Fruit fly (Drosophila melanogaster): ENCODE results near the gene CG10472.

The CG10472 gene

dm6 chr3L:6034511-6034910, 28.2 kb downstream of the CG10472 start, which contains the start of gene CG10477:
Gene CG10477 (minus strand): TSS chr3L:6034611.
- TF ChIP-seq CrebB (tag; optimal IDR thresholded peaks at IDR 0.05) = no peak
- no peak for TF ChIP-seq E2f2 (GFP tag; IDR thresholded peaks at IDR 0.05)
- no peak for TF ChIP-seq CG17912 (GFP tag; optimal IDR thresholded peaks at IDR 0.05)
- no peak for TF ChIP-seq CG13624 (GFP tag; optimal IDR thresholded peaks at IDR 0.05)
- no peak for TF ChIP-seq tll (GFP tag; optimal IDR thresholded peaks at IDR 0.05)
- no peak for TF ChIP-seq ase (GFP tag; IDR thresholded peaks at IDR 0.05)
- no peak for TF ChIP-seq ken (GFP tag; IDR thresholded peaks at IDR 0.05)

dm6 chr3L:6033008-6033407, 29.7 kb downstream of the CG10472 start:
- TF ChIP-seq sens-2 (GFP tag; IDR thresholded peaks at IDR 0.05) (peak; percentile 44; the same call in 1 of the 2 replicates), CG7928 (GFP tag; optimal IDR thresholded peaks at IDR 0.05) (no peak), sd (tag; optimal IDR thresholded peaks at IDR 0.05) (peak; percentile 26), Spps (tag; optimal IDR thresholded peaks at IDR 0.05) (no peak), ac (GFP tag; optimal IDR thresholded peaks at IDR 0.05) (no peak), exex (tag; optimal IDR thresholded peaks at IDR 0.05) (peak; percentile 95), org-1 (GFP tag; optimal IDR thresholded peaks at IDR 0.05) (no peak), CG17385 (GFP tag; optimal IDR thresholded peaks at IDR 0.05) (no peak), CG18599 (GFP tag; optimal IDR thresholded peaks at IDR 0.05) (no peak), ssp (GFP tag; IDR thresholded peaks at IDR 0.05) (no peak), CG15514 (GFP tag; optimal IDR thresholded peaks at IDR 0.05) (no peak), Xbp1 (GFP tag; optimal IDR thresholded peaks at IDR 0.05) (no peak)

- TF ChIP-seq Chrac-16 (GFP tag; optimal IDR thresholded peaks at IDR 0.05) (no peak), Atf-2 (GFP tag; optimal IDR thresholded peaks at IDR 0.05) (no peak), gem (tag; optimal IDR thresholded peaks at IDR 0.05) (peak; percentile 28), sens (GFP tag) (peak; percentile 43), dysf (GFP tag; IDR thresholded peaks at IDR 0.05) (0 out of 3 replicates have a peak, but pooled peaks have one; percentile 6), Rx (GFP tag; IDR thresholded peaks at IDR 0.05) (0 out of 2 replicates have a peak, but pooled peaks have one; percentile 19), Ptx1 (GFP tag; IDR thresholded peaks at IDR 0.05) (0 out of 2 replicates have a peak, but pooled peaks have one; percentile 8), CG1603 (tag; optimal IDR thresholded peaks at IDR 0.05) (peak; percentile 46), Ets65A (GFP tag) (peak; percentile 64), row (GFP tag; IDR thresholded peaks at IDR 0.05) (0 out of 3 replicates have a peak, but pooled peaks have one; percentile 10)
Measured at dm6 chr3L:6022142-6022541, 40.6 kb downstream of the CG10472 start.

- TF ChIP-seq phol (tag; optimal IDR thresholded peaks at IDR 0.05) (no peak), slou (GFP tag; optimal IDR thresholded peaks at IDR 0.05) (no peak), CG13894 (tag; optimal IDR thresholded peaks at IDR 0.05) (peak; percentile 72), bigmax (GFP tag; optimal IDR thresholded peaks at IDR 0.05) (no peak), ttk (GFP tag; IDR thresholded peaks at IDR 0.05) (no peak), Poxn (GFP tag; IDR thresholded peaks at IDR 0.05) (no peak), unpg (GFP tag; optimal IDR thresholded peaks at IDR 0.05) (no peak), mld (GFP tag; IDR thresholded peaks at IDR 0.05; ENCODE audit: partially characterized antibody) (no peak), caup (GFP tag; optimal IDR thresholded peaks at IDR 0.05; ENCODE audit: severe bottlenecking) (no peak), CG30403 (GFP tag; optimal IDR thresholded peaks at IDR 0.05) (no peak), Camta (GFP tag; optimal IDR thresholded peaks at IDR 0.05) (no peak), onecut (GFP tag; IDR thresholded peaks at IDR 0.05) (peak; percentile 88), sd (tag; optimal IDR thresholded peaks at IDR 0.05) (peak; percentile 38), repo (GFP tag; optimal IDR thresholded peaks at IDR 0.05) (no peak), abd-A (tag; optimal IDR thresholded peaks at IDR 0.05) (peak; percentile 49), nerfin-1 (tag; optimal IDR thresholded peaks at IDR 0.05) (peak; percentile 79), B-H1 (GFP tag; IDR thresholded peaks at IDR 0.05) (no peak), Fer1 (GFP tag; optimal IDR thresholded peaks at IDR 0.05) (no peak), CG12744 (GFP tag; optimal IDR thresholded peaks at IDR 0.05) (no peak), hth (optimal IDR thresholded peaks at IDR 0.05) (no peak), CG3407 (GFP tag; optimal IDR thresholded peaks at IDR 0.05) (no peak)
Measured at dm6 chr3L:6012950-6013349, 49.8 kb downstream of the CG10472 start.

All from whole organism, embryonic.